Worm (Caenorhabditis elegans) whole organism, young adult: ENCODE measurements around the gene cyp-33E2.

Source experiments
- B0035.1 ChIP-seq: sonication (generic microtip); optimal IDR thresholded peaks from 2 replicates; lab custom pipeline; 2016; ENCODE audit warnings: missing genetic modification characterization, mild to moderate bottlenecking, missing compliant biosample characterization, missing genotype, missing genetic modification reagents
- B0261.1 ChIP-seq: sonication (generic microtip); optimal IDR thresholded peaks from 2 replicates; lab custom pipeline; 2016; ENCODE audit warnings: mild to moderate bottlenecking, missing genetic modification characterization, moderate library complexity, missing compliant biosample characterization
- C17E4.6 ChIP-seq: fragments of 200-800 bp; sonication (Bioruptor generic); IDR thresholded peaks from 2 replicates; pipeline ENCODE4 v1.3.6; 2022; ENCODE audit warnings: missing genetic modification reagents, missing genetic modification characterization, missing compliant biosample characterization
- F22D6.2 ChIP-seq: sonication (generic microtip); optimal IDR thresholded peaks from 2 replicates; lab custom pipeline; 2016; ENCODE audit warnings: mild to moderate bottlenecking, missing genetic modification characterization, missing compliant biosample characterization
- F49E8.2 ChIP-seq: sonication (generic microtip); optimal IDR thresholded peaks from 3 replicates; lab custom pipeline; 2017; ENCODE audit warnings: missing genetic modification characterization, mild to moderate bottlenecking, missing compliant biosample characterization, antibody characterized with exemption, moderate library complexity; ENCODE audit not compliant: insufficient read depth
- F55B11.4 ChIP-seq: sonication (generic microtip); optimal IDR thresholded peaks from 2 replicates; lab custom pipeline; 2016; ENCODE audit warnings: missing compliant biosample characterization, missing genetic modification characterization, borderline replicate concordance; ENCODE audit not compliant: insufficient read depth
- F57A8.1 ChIP-seq: fragments of 200-800 bp; sonication (Bioruptor generic); optimal IDR thresholded peaks from 2 replicates; lab custom pipeline; 2018; ENCODE audit warnings: mild to moderate bottlenecking, missing genetic modification characterization, moderate library complexity, missing compliant biosample characterization
- F57C9.4 ChIP-seq: sonication (generic microtip); optimal IDR thresholded peaks from 2 replicates; lab custom pipeline; 2017; ENCODE audit warnings: mild to moderate bottlenecking, missing genetic modification characterization, missing compliant biosample characterization
- K12H6.12 ChIP-seq: fragments of 200-800 bp; sonication (Bioruptor generic); optimal IDR thresholded peaks from 2 replicates; lab custom pipeline; 2018; ENCODE audit warnings: mild to moderate bottlenecking, missing genetic modification characterization, missing compliant biosample characterization
- T26A5.8 ChIP-seq: sonication (generic microtip); optimal IDR thresholded peaks from 2 replicates; lab custom pipeline; 2016; ENCODE audit warnings: missing genetic modification characterization, missing compliant biosample characterization
- Y56A3A.18 ChIP-seq: fragments of 200-800 bp; sonication (Bioruptor generic); IDR thresholded peaks from 2 replicates; pipeline ENCODE4 v1.3.6; 2022; ENCODE audit warnings: missing genetic modification reagents, missing genetic modification characterization, missing compliant biosample characterization
- Y79H2A.3 ChIP-seq: fragments of 200-800 bp; sonication (Bioruptor generic); conservative IDR thresholded peaks from 2 replicates; pipeline ENCODE4 v1.3.6; 2022; ENCODE audit warnings: missing genetic modification reagents, missing genetic modification characterization, missing compliant biosample characterization
- ama-1 ChIP-seq, 3 experiments: fragments of 150-350 bp in 1 of 3; sonication (generic microtip) in 2 of 3; optimal IDR thresholded peaks; 2 replicates each; lab custom pipeline; 2014 to 2018; ENCODE audit warnings: missing biosample characterization in 2 of 3, missing genetic modification characterization in 2 of 3, missing genetic modification reagents in 2 of 3
- athp-1 ChIP-seq: sonication (generic microtip); optimal IDR thresholded peaks from 2 replicates; lab custom pipeline; 2017; ENCODE audit warnings: mild to moderate bottlenecking, missing genetic modification characterization, missing compliant biosample characterization
- ccch-3 ChIP-seq: fragments of 200-800 bp; sonication (Bioruptor generic); optimal IDR thresholded peaks from 2 replicates; lab custom pipeline; 2018; ENCODE audit warnings: mild to moderate bottlenecking, missing genetic modification characterization, missing compliant biosample characterization
- cebp-1 ChIP-seq, 2 experiments: fragments of 200-800 bp in 1 of 2; sonication (Bioruptor generic) in 1 of 2; sonication (generic microtip) in 1 of 2; IDR thresholded peaks in 1 of 2; optimal IDR thresholded peaks in 1 of 2; 2 replicates each; pipeline versions ENCODE4 v1.3.6 to Lab custom; 2017 to 2022; ENCODE audit warnings: missing compliant biosample characterization in 2 of 2, missing genetic modification characterization in 2 of 2, mild to moderate bottlenecking in 1 of 2, missing genetic modification reagents in 1 of 2, moderate library complexity in 1 of 2
- ceh-100 ChIP-seq: fragments of 200-800 bp; sonication (Bioruptor generic); IDR thresholded peaks from 2 replicates; pipeline ENCODE4 v1.3.6; 2022; ENCODE audit warnings: missing genetic modification reagents, missing genetic modification characterization, missing compliant biosample characterization
- ceh-40 ChIP-seq: fragments of 200-800 bp; sonication (Bioruptor generic); IDR thresholded peaks from 2 replicates; pipeline ENCODE4 v1.3.6; 2022; ENCODE audit warnings: missing genetic modification characterization, missing compliant biosample characterization
- dox-1 ChIP-seq: fragments of 200-800 bp; sonication (Bioruptor generic); IDR thresholded peaks from 2 replicates; pipeline ENCODE4 v1.3.6; 2022; ENCODE audit warnings: missing genetic modification reagents, missing genetic modification characterization, missing compliant biosample characterization
- dpff-1 ChIP-seq: sonication (generic microtip); optimal IDR thresholded peaks from 2 replicates; lab custom pipeline; 2017; ENCODE audit warnings: mild to moderate bottlenecking, missing genetic modification characterization, missing compliant biosample characterization
- egl-18 ChIP-seq: fragments of 200-800 bp; sonication (Bioruptor generic); IDR thresholded peaks from 2 replicates; pipeline ENCODE4 v1.3.6; 2022; ENCODE audit warnings: missing genetic modification reagents, missing genetic modification characterization, missing compliant biosample characterization
- egl-44 ChIP-seq: fragments of 200-800 bp; sonication (Bioruptor generic); IDR thresholded peaks from 2 replicates; pipeline ENCODE4 v1.3.6; 2022; ENCODE audit warnings: missing genetic modification reagents, missing genetic modification characterization, missing compliant biosample characterization
- ekl-4 ChIP-seq: fragments of 200-800 bp; sonication (Bioruptor generic); IDR thresholded peaks from 2 replicates; pipeline ENCODE4 v1.3.6; 2022; ENCODE audit warnings: missing genetic modification reagents, missing genetic modification characterization, missing compliant biosample characterization
- hlh-12 ChIP-seq: sonication (generic microtip); optimal IDR thresholded peaks from 2 replicates; lab custom pipeline; 2016; ENCODE audit warnings: missing genetic modification characterization, missing compliant biosample characterization
- hrde-1 ChIP-seq: sonication (generic microtip); optimal IDR thresholded peaks from 2 replicates; lab custom pipeline; 2016; ENCODE audit warnings: missing genetic modification characterization, mild to moderate bottlenecking, missing compliant biosample characterization, moderate library complexity, missing genotype, missing genetic modification reagents, borderline replicate concordance
- lag-1 ChIP-seq: fragments of 200-800 bp; sonication (Bioruptor generic); IDR thresholded peaks from 2 replicates; pipeline ENCODE4 v1.3.6; 2022; ENCODE audit warnings: missing genetic modification reagents, missing genetic modification characterization, missing compliant biosample characterization
- let-526 ChIP-seq: fragments of 200-800 bp; sonication (Bioruptor generic); IDR thresholded peaks from 2 replicates; pipeline ENCODE4 v1.3.6; 2022; ENCODE audit warnings: missing genetic modification reagents, missing genetic modification characterization, missing compliant biosample characterization
- lin-26 ChIP-seq: fragments of 200-800 bp; sonication (Bioruptor generic); IDR thresholded peaks from 2 replicates; pipeline ENCODE4 v1.3.6; 2022; ENCODE audit warnings: missing genetic modification reagents, missing genetic modification characterization, missing compliant biosample characterization
- lin-40 ChIP-seq: sonication (generic microtip); optimal IDR thresholded peaks from 2 replicates; lab custom pipeline; 2016; ENCODE audit warnings: missing genetic modification characterization, mild to moderate bottlenecking, missing compliant biosample characterization, missing genotype, missing genetic modification reagents
- lir-1 ChIP-seq: fragments of 200-800 bp; sonication (Bioruptor generic); conservative IDR thresholded peaks from 2 replicates; pipeline ENCODE4 v1.3.6; 2022; ENCODE audit warnings: missing genetic modification reagents, missing genetic modification characterization, missing compliant biosample characterization
- lsl-1 ChIP-seq: fragments of 200-800 bp; sonication (Bioruptor generic); optimal IDR thresholded peaks from 2 replicates; lab custom pipeline; 2018; ENCODE audit warnings: mild to moderate bottlenecking, missing genetic modification characterization, moderate library complexity, missing compliant biosample characterization
- madf-10 ChIP-seq: sonication (generic microtip); optimal IDR thresholded peaks from 2 replicates; lab custom pipeline; 2016; ENCODE audit warnings: mild to moderate bottlenecking, missing genetic modification characterization, missing compliant biosample characterization
- mcd-1 ChIP-seq: fragments of 200-800 bp; sonication (Bioruptor generic); IDR thresholded peaks from 2 replicates; pipeline ENCODE4 v1.3.6; 2022; ENCODE audit warnings: missing genetic modification reagents, missing genetic modification characterization, missing compliant biosample characterization
- mes-4 ChIP-seq: sonication (generic microtip); optimal IDR thresholded peaks from 2 replicates; lab custom pipeline; 2016; ENCODE audit warnings: missing genotype, missing genetic modification characterization, missing compliant biosample characterization
- mxl-1 ChIP-seq: sonication (generic microtip); optimal IDR thresholded peaks from 2 replicates; lab custom pipeline; 2016; ENCODE audit warnings: missing genetic modification characterization, missing compliant biosample characterization
- nfyb-1 ChIP-seq: fragments of 200-800 bp; sonication (Bioruptor generic); IDR thresholded peaks from 2 replicates; pipeline ENCODE4 v1.3.6; 2022; ENCODE audit warnings: missing genetic modification reagents, missing genetic modification characterization, missing compliant biosample characterization
- nhr-27 ChIP-seq: fragments of 200-800 bp; sonication (Bioruptor generic); optimal IDR thresholded peaks from 2 replicates; lab custom pipeline; 2018; ENCODE audit warnings: mild to moderate bottlenecking, missing genetic modification characterization, moderate library complexity, missing compliant biosample characterization
- nhr-90 ChIP-seq: sonication (generic microtip); optimal IDR thresholded peaks from 2 replicates; lab custom pipeline; 2016; ENCODE audit warnings: missing genotype, mild to moderate bottlenecking, missing genetic modification characterization, missing compliant biosample characterization
- sdz-38 ChIP-seq: sonication (generic microtip); optimal IDR thresholded peaks from 2 replicates; lab custom pipeline; 2016; ENCODE audit warnings: missing genotype, missing genetic modification characterization, missing compliant biosample characterization
- snpc-1.1 ChIP-seq: sonication (generic microtip); optimal IDR thresholded peaks from 2 replicates; lab custom pipeline; 2017; ENCODE audit warnings: missing genetic modification characterization, mild to moderate bottlenecking, missing compliant biosample characterization, antibody characterized with exemption, moderate library complexity, missing genotype, missing genetic modification reagents; ENCODE audit not compliant: insufficient read depth
- sptf-2 ChIP-seq: fragments of 200-800 bp; sonication (Bioruptor generic); optimal IDR thresholded peaks from 2 replicates; lab custom pipeline; 2018; ENCODE audit warnings: mild to moderate bottlenecking, missing genetic modification characterization, missing compliant biosample characterization
- unc-62 ChIP-seq: fragments of 150-350 bp; optimal IDR thresholded peaks from 2 replicates; lab custom pipeline; 2014; ENCODE audit warnings: missing biosample characterization, missing genetic modification reagents, missing genetic modification characterization
- xnd-1 ChIP-seq: sonication (generic microtip); optimal IDR thresholded peaks from 2 replicates; lab custom pipeline; 2016; ENCODE audit warnings: missing genotype, missing genetic modification reagents, missing genetic modification characterization, missing compliant biosample characterization
- zfh-2 ChIP-seq: fragments of 200-800 bp; sonication (Bioruptor generic); conservative IDR thresholded peaks from 2 replicates; pipeline ENCODE4 v1.3.6; 2022; ENCODE audit warnings: missing genetic modification reagents, missing genetic modification characterization, missing compliant biosample characterization
- zim-3 ChIP-seq: sonication (generic microtip); optimal IDR thresholded peaks from 2 replicates; lab custom pipeline; 2017; ENCODE audit warnings: mild to moderate bottlenecking, missing genetic modification characterization, moderate library complexity, missing compliant biosample characterization
- ztf-18 ChIP-seq: sonication (generic microtip); optimal IDR thresholded peaks from 2 replicates; lab custom pipeline; 2016; ENCODE audit warnings: missing genotype, mild to moderate bottlenecking, missing genetic modification characterization, missing compliant biosample characterization
- ztf-6 ChIP-seq: fragments of 200-800 bp; sonication (Bioruptor generic); IDR thresholded peaks from 2 replicates; pipeline ENCODE4 v1.3.6; 2022; ENCODE audit warnings: missing genetic modification reagents, missing genetic modification characterization, missing compliant biosample characterization

The cyp-33E2 gene

DNA sequence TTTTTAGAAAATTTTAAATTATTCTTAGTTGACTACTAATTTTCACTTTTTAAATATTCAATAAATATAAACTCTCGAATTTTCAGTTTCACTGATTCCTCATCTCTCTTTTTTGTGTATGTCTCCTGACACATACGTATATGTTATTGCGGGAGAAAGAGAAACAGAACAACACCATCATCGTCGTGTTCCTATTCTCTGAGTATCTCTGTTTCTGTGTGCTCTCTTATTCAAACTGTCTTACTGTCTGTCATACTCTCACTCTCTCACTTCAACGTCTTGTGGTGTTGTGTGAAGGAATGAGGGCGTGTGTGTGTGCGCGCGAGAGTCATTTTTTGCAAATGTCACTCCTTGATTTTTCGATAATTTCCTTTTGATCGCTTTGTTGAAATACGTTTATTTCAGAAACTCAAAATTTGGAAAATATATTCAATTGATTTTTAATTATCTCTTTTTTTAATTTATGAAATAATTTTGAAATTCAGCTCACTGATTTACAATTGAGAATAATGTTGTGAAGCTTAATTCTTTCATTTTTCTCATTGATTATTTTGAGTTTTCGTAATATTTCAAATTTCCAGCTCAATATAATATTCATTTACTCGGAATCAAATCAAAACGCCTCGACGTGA lies 8.1 kb downstream of the cyp-33E2 start, which contains the start of gene lin-49:
TSS of gene lin-49 (plus strand) at position 582 of the 632 bp plus-strand sequence.
- TF ChIP-seq ama-1 (optimal IDR thresholded peaks at IDR 0.05; lab: Kevin White, UChicago) (no peak), ama-1 (GFP tag; optimal IDR thresholded peaks at IDR 0.05; lab: Kevin White, UChicago) (no peak), lin-26 (GFP tag; lab: Robert Waterston, UW) (peak; percentile 72; the same call in 1 of the 2 replicates), F49E8.2 (tag; lab: Kevin White, UChicago) (no peak), lsl-1 (GFP tag; lab: Kevin White, UChicago) (no peak), let-526 (no peak), lir-1 (GFP tag; lab: Robert Waterston, UW) (no peak), zim-3 (tag; lab: Kevin White, UChicago) (no peak), F57A8.1 (GFP tag; lab: Kevin White, UChicago) (no peak), ceh-40 (no peak), cebp-1 (GFP tag; IDR thresholded peaks at IDR 0.05; lab: Robert Waterston, UW) (no peak), cebp-1 (tag; optimal IDR thresholded peaks at IDR 0.05; lab: Kevin White, UChicago) (peak; percentile 60), sdz-38 (tag; lab: Kevin White, UChicago) (no peak), snpc-1.1 (tag; lab: Kevin White, UChicago) (no peak), mxl-1 (tag; lab: Kevin White, UChicago) (no peak), unc-62 (GFP tag; lab: Kevin White, UChicago) (no peak), nhr-27 (tag; lab: Kevin White, UChicago) (no peak), ztf-6 (no peak), lin-40 (tag; lab: Kevin White, UChicago) (peak; percentile 62), ekl-4 (GFP tag; lab: Robert Waterston, UW) (no peak), egl-18 (no peak), nhr-90 (tag; lab: Kevin White, UChicago) (no peak), Y56A3A.18 (GFP tag; lab: Robert Waterston, UW) (no peak), lag-1 (GFP tag; lab: Robert Waterston, UW) (no peak), F57C9.4 (tag; lab: Kevin White, UChicago) (no peak), xnd-1 (no peak), F22D6.2 (tag; lab: Kevin White, UChicago) (no peak), T26A5.8 (tag; lab: Kevin White, UChicago) (no peak), B0261.1 (tag; lab: Kevin White, UChicago) (no peak), hlh-12 (tag; lab: Kevin White, UChicago) (no peak), B0035.1 (tag; lab: Kevin White, UChicago) (no peak), sptf-2 (GFP tag; lab: Kevin White, UChicago) (no peak), athp-1 (tag; lab: Kevin White, UChicago) (no peak), ceh-100 (GFP tag; lab: Robert Waterston, UW) (no peak), mcd-1 (GFP tag; lab: Robert Waterston, UW) (no peak), nfyb-1 (GFP tag; lab: Robert Waterston, UW) (0 out of 2 replicates have a peak, but pooled peaks have one; percentile 53), madf-10 (tag; lab: Kevin White, UChicago) (peak; percentile 39), dox-1 (GFP tag; lab: Robert Waterston, UW) (peak; percentile 60; the same call in 1 of the 2 replicates), ztf-18 (tag; lab: Kevin White, UChicago) (peak; percentile 23), mes-4 (tag; lab: Kevin White, UChicago) (no peak), ccch-3 (no peak), zfh-2 (no peak), Y79H2A.3 (GFP tag; lab: Robert Waterston, UW) (no peak), C17E4.6 (no peak), K12H6.12 (tag; lab: Kevin White, UChicago) (peak; percentile 56), egl-44 (GFP tag; lab: Robert Waterston, UW) (no peak), F55B11.4 (no peak), dpff-1 (tag; lab: Kevin White, UChicago) (no peak), hrde-1 (tag; lab: Kevin White, UChicago) (no peak)
